3 fruit fly cellular contexts compared by ENCODE assay signal in genomic region chr3R:10747650-10748049, dm6.
TF ChIP-seq lines count a peak whose summit lies in the region.

No protein-coding gene starts in this region.

- TF ChIP-seq CTCF in whole organism, embryonic (GFP tag; optimal IDR thresholded peaks at IDR 0.05; lab: Kevin White, UChicago) = no peak

TF ChIP-seq in whole organism, embryonic, 481 proteins besides CTCF, POLR2A, EP300 and RAD21 (continues in another document):
- no peak for TF ChIP-seq jing (GFP tag; optimal IDR thresholded peaks at IDR 0.05; lab: Kevin White, UChicago)
- no peak for TF ChIP-seq CG10979 (tag; optimal IDR thresholded peaks at IDR 0.05; lab: Kevin White, UChicago)
- peak; percentile 49; the same call in 1 of the 2 replicates for TF ChIP-seq slbo (GFP tag; IDR thresholded peaks at IDR 0.05; lab: Robert Waterston, UW)
- no peak for TF ChIP-seq CG12659 (GFP tag; optimal IDR thresholded peaks at IDR 0.05; lab: Kevin White, UChicago)
- TF ChIP-seq E2f1 (GFP tag; IDR thresholded peaks at IDR 0.05; lab: Robert Waterston, UW) = 0 out of 2 replicates have a peak, but pooled peaks have one; percentile 30
- TF ChIP-seq CG1529 (GFP tag; optimal IDR thresholded peaks at IDR 0.05; lab: Kevin White, UChicago) = no peak
- TF ChIP-seq eve (GFP tag; optimal IDR thresholded peaks at IDR 0.05; lab: Kevin White, UChicago) = no peak
- TF ChIP-seq CG7357 (GFP tag; IDR thresholded peaks at IDR 0.05; lab: Robert Waterston, UW) = no peak
- peak; percentile 13 for TF ChIP-seq lilli (GFP tag; optimal IDR thresholded peaks at IDR 0.05; lab: Kevin White, UChicago)
- 0 out of 2 replicates have a peak, but pooled peaks have one; percentile 13 for TF ChIP-seq stc (GFP tag; IDR thresholded peaks at IDR 0.05; lab: Robert Waterston, UW)
- peak; percentile 9 for TF ChIP-seq CG13624 (GFP tag; optimal IDR thresholded peaks at IDR 0.05; lab: Kevin White, UChicago)
- TF ChIP-seq D19B (GFP tag; optimal IDR thresholded peaks at IDR 0.05; lab: Kevin White, UChicago) = no peak
- TF ChIP-seq CG6272 (GFP tag; IDR thresholded peaks at IDR 0.05; lab: Robert Waterston, UW) = 0 out of 2 replicates have a peak, but pooled peaks have one; percentile 16
- no peak for TF ChIP-seq CG12236 (GFP tag; optimal IDR thresholded peaks at IDR 0.05; lab: Kevin White, UChicago)
- TF ChIP-seq crol (GFP tag; IDR thresholded peaks at IDR 0.05; lab: Robert Waterston, UW) = no peak
- no peak for TF ChIP-seq CG1647 (GFP tag; optimal IDR thresholded peaks at IDR 0.05; lab: Kevin White, UChicago)
- peak; percentile 25 for TF ChIP-seq CG3281 (GFP tag; optimal IDR thresholded peaks at IDR 0.05; lab: Kevin White, UChicago)
- no peak for TF ChIP-seq CG14860 (GFP tag; IDR thresholded peaks at IDR 0.05; lab: Robert Waterston, UW; ENCODE audit: partially characterized antibody)
- no peak for TF ChIP-seq CG15514 (GFP tag; optimal IDR thresholded peaks at IDR 0.05; lab: Kevin White, UChicago)
- 0 out of 3 replicates have a peak, but pooled peaks have one; percentile 32 for TF ChIP-seq CG11695 (GFP tag; IDR thresholded peaks at IDR 0.05; lab: Robert Waterston, UW)
- TF ChIP-seq ranshi (GFP tag; IDR thresholded peaks at IDR 0.05; lab: Robert Waterston, UW) = peak; percentile 30; the same call in 1 of the 2 replicates
- no peak for TF ChIP-seq CG18011 (GFP tag; optimal IDR thresholded peaks at IDR 0.05; lab: Kevin White, UChicago)
- TF ChIP-seq Ets65A (GFP tag; lab: Kevin White, UChicago) = peak; percentile 76
- no peak for TF ChIP-seq sd (tag; optimal IDR thresholded peaks at IDR 0.05; lab: Kevin White, UChicago)
- TF ChIP-seq ab (GFP tag; optimal IDR thresholded peaks at IDR 0.05; lab: Kevin White, UChicago) = no peak
- no peak for TF ChIP-seq CG6254 (GFP tag; optimal IDR thresholded peaks at IDR 0.05; lab: Kevin White, UChicago)
- no peak for TF ChIP-seq Nf-YB (GFP tag; optimal IDR thresholded peaks at IDR 0.05; lab: Kevin White, UChicago)
- peak; percentile 35 for TF ChIP-seq CG11504 (tag; optimal IDR thresholded peaks at IDR 0.05; lab: Kevin White, UChicago)
- TF ChIP-seq Sry-δ (GFP tag; optimal IDR thresholded peaks at IDR 0.05; lab: Kevin White, UChicago) = no peak
- no peak for TF ChIP-seq CG13775 (GFP tag; optimal IDR thresholded peaks at IDR 0.05; lab: Kevin White, UChicago)

TF ChIP-seq in whole organism, prepupa, 60 proteins besides CTCF, POLR2A, EP300 and RAD21:
- no peak for TF ChIP-seq cyc (GFP tag; optimal IDR thresholded peaks at IDR 0.05; lab: Kevin White, UChicago)
- TF ChIP-seq CG11762 (GFP tag; optimal IDR thresholded peaks at IDR 0.05; lab: Kevin White, UChicago; ENCODE audit: insufficient read depth) = no peak
- TF ChIP-seq Blimp-1 (GFP tag; optimal IDR thresholded peaks at IDR 0.05; lab: Kevin White, UChicago) = no peak
- peak; percentile 9 for TF ChIP-seq CG32006 (GFP tag; optimal IDR thresholded peaks at IDR 0.05; lab: Kevin White, UChicago)
- TF ChIP-seq ss (GFP tag; optimal IDR thresholded peaks at IDR 0.05; lab: Kevin White, UChicago) = no peak
- peak; percentile 42 for TF ChIP-seq svp (GFP tag; lab: Kevin White, UChicago)
- no peak for TF ChIP-seq CG6792 (GFP tag; optimal IDR thresholded peaks at IDR 0.05; lab: Kevin White, UChicago)
- TF ChIP-seq dsx (GFP tag; optimal IDR thresholded peaks at IDR 0.05; lab: Kevin White, UChicago; ENCODE audit: poor library complexity, severe bottlenecking) = no peak
- TF ChIP-seq net (GFP tag; optimal IDR thresholded peaks at IDR 0.05; lab: Kevin White, UChicago) = no peak
- TF ChIP-seq CG8319 (GFP tag; optimal IDR thresholded peaks at IDR 0.05; lab: Kevin White, UChicago) = no peak
- no peak for TF ChIP-seq Met (GFP tag; optimal IDR thresholded peaks at IDR 0.05; lab: Kevin White, UChicago)
- peak; percentile 10 for TF ChIP-seq Hr39 (GFP tag; optimal IDR thresholded peaks at IDR 0.05; lab: Kevin White, UChicago)
- no peak for TF ChIP-seq CG3919 (GFP tag; optimal IDR thresholded peaks at IDR 0.05; lab: Kevin White, UChicago)

TF ChIP-seq in whole organism, pupa, 21 proteins besides CTCF, POLR2A, EP300 and RAD21:
- TF ChIP-seq fd96Ca (GFP tag; IDR thresholded peaks at IDR 0.05; lab: Robert Waterston, UW) (0 out of 3 replicates have a peak, but pooled peaks have one; percentile 19), Snoo (tag; optimal IDR thresholded peaks at IDR 0.05; lab: Kevin White, UChicago) (no peak), EcR (GFP tag; optimal IDR thresholded peaks at IDR 0.05; lab: Kevin White, UChicago) (no peak), Ets98B (GFP tag; IDR thresholded peaks at IDR 0.05; lab: Robert Waterston, UW) (no peak)

Comparison
In these comparisons a context has a peak if more than half of its experiments do, and no peak if none do; other contexts are left out.
1. Of the 7 proteins assayed by ChIP-seq in both whole organism, embryonic and whole organism, prepupa: peak only in whole organism, embryonic: none; only in whole organism, prepupa: Hr39; in both: none; in neither: 6.